Fruit fly (Drosophila melanogaster) whole organism, adult: ENCODE results near the gene CG12177.

Experiments
- CG11617 ChIP-seq: fragments of 200-800 bp; sonication (Bioruptor generic); optimal IDR thresholded peaks from 2 replicates; lab custom pipeline; 2017; ENCODE audit warnings: mild to moderate bottlenecking, missing biosample characterization, missing genetic modification reagents, missing genetic modification characterization
- CG12768 ChIP-seq: fragments of 200-800 bp; sonication (Bioruptor generic); optimal IDR thresholded peaks from 2 replicates; lab custom pipeline; 2017; ENCODE audit warnings: missing biosample characterization, missing genetic modification characterization, mild to moderate bottlenecking, moderate library complexity, missing genetic modification reagents
- CG14711 ChIP-seq: fragments of 200-800 bp; sonication (Bioruptor generic); optimal IDR thresholded peaks from 2 replicates; lab custom pipeline; 2018; ENCODE audit warnings: missing biosample characterization, mild to moderate bottlenecking, missing genetic modification characterization, moderate library complexity
- CG1620 ChIP-seq: fragments of 200-800 bp; sonication (Bioruptor generic); optimal IDR thresholded peaks from 2 replicates; lab custom pipeline; 2016; ENCODE audit warnings: missing biosample characterization, missing genetic modification characterization
- CG33017 ChIP-seq: fragments of 200-800 bp; sonication (Bioruptor generic); optimal IDR thresholded peaks from 2 replicates; lab custom pipeline; 2018; ENCODE audit warnings: missing biosample characterization, mild to moderate bottlenecking, missing genetic modification characterization, moderate library complexity
- CG5204 ChIP-seq: fragments of 200-800 bp; sonication (Bioruptor generic); optimal IDR thresholded peaks from 2 replicates; lab custom pipeline; 2016; ENCODE audit warnings: missing biosample characterization, missing genetic modification characterization
- CG7045 ChIP-seq: fragments of 200-800 bp; sonication (Bioruptor generic); optimal IDR thresholded peaks from 2 replicates; lab custom pipeline; 2017; ENCODE audit warnings: missing biosample characterization, mild to moderate bottlenecking, missing genetic modification characterization
- CG7101 ChIP-seq: fragments of 200-800 bp; sonication (Bioruptor generic); optimal IDR thresholded peaks from 2 replicates; lab custom pipeline; 2018; ENCODE audit warnings: missing biosample characterization, mild to moderate bottlenecking, missing genetic modification characterization, moderate library complexity
- Clk ChIP-seq: fragments of 200-800 bp; sonication (Bioruptor generic); optimal IDR thresholded peaks from 2 replicates; lab custom pipeline; 2017; ENCODE audit warnings: missing biosample characterization, missing genetic modification characterization
- Crg-1 ChIP-seq: fragments of 200-800 bp; sonication (Bioruptor generic); optimal IDR thresholded peaks from 2 replicates; lab custom pipeline; 2016; ENCODE audit warnings: missing biosample characterization, missing genetic modification characterization
- Hr96 ChIP-seq: fragments of 200-800 bp; sonication (Bioruptor generic); optimal IDR thresholded peaks from 2 replicates; lab custom pipeline; 2016; ENCODE audit warnings: missing biosample characterization, missing genetic modification characterization
- Mnt ChIP-seq: fragments of 200-800 bp; sonication (Bioruptor generic); optimal IDR thresholded peaks from 2 replicates; lab custom pipeline; 2016; ENCODE audit warnings: missing biosample characterization, mild to moderate bottlenecking, missing genetic modification characterization
- bab1 ChIP-seq: fragments of 200-800 bp; sonication (Bioruptor generic); optimal IDR thresholded peaks from 3 replicates; lab custom pipeline; 2019; ENCODE audit warnings: missing biosample characterization, mild to moderate bottlenecking, missing genetic modification characterization, moderate library complexity
- cic ChIP-seq: fragments of 200-800 bp; sonication (Bioruptor generic); optimal IDR thresholded peaks from 2 replicates; lab custom pipeline; 2017; ENCODE audit warnings: missing biosample characterization, mild to moderate bottlenecking, missing genetic modification characterization, moderate library complexity
- cnc ChIP-seq, 2 experiments: fragments of >200 bp; optimal IDR thresholded peaks; 2 replicates each; lab custom pipeline; 2017
- kay ChIP-seq: fragments of 200-800 bp; sonication (Bioruptor generic); peaks from one replicate; lab custom pipeline; 2016; ENCODE audit warnings: missing biosample characterization, missing genetic modification characterization, borderline replicate concordance
- ovo ChIP-seq: fragments of 200-800 bp; sonication (Bioruptor generic); optimal IDR thresholded peaks from 2 replicates; lab custom pipeline; 2016; ENCODE audit warnings: missing biosample characterization, missing genetic modification characterization
- pad ChIP-seq: fragments of 200-800 bp; sonication (Bioruptor generic); optimal IDR thresholded peaks from 3 replicates; lab custom pipeline; 2017; ENCODE audit warnings: missing biosample characterization, missing genetic modification characterization, mild to moderate bottlenecking, moderate library complexity, missing genetic modification reagents
- tj ChIP-seq: fragments of 200-800 bp; sonication (Bioruptor generic); optimal IDR thresholded peaks from 3 replicates; lab custom pipeline; 2017; ENCODE audit warnings: missing biosample characterization, mild to moderate bottlenecking, missing genetic modification characterization, moderate library complexity

The CG12177 gene

dm6 chrX:13633298-13633891 lies 46.9 kb downstream of the CG12177 start:
- TF ChIP-seq CG33017 (tag; lab: Kevin White, UChicago) = no peak
- no peak for TF ChIP-seq CG14711 (tag; lab: Kevin White, UChicago)
- TF ChIP-seq cnc (optimal IDR thresholded peaks at IDR 0.05; lab: Kevin White, UChicago) = no peak
- no peak for TF ChIP-seq Crg-1 (GFP tag; lab: Kevin White, UChicago)
- no peak for TF ChIP-seq tj (GFP tag; lab: Kevin White, UChicago)
- no peak for TF ChIP-seq cic (GFP tag; lab: Kevin White, UChicago)
- TF ChIP-seq CG7101 (tag; lab: Kevin White, UChicago) = no peak

dm6 chrX:13632606-13633005 lies 47.7 kb downstream of the CG12177 start:
- no peak for TF ChIP-seq CG7045 (GFP tag; lab: Kevin White, UChicago)
- no peak for TF ChIP-seq Crg-1 (GFP tag; lab: Kevin White, UChicago)
- TF ChIP-seq Hr96 (GFP tag; lab: Kevin White, UChicago) = no peak
- TF ChIP-seq kay (GFP tag; lab: Kevin White, UChicago) = no peak
- TF ChIP-seq CG11617 (GFP tag; lab: Kevin White, UChicago) = no peak
- TF ChIP-seq CG14711 (tag; lab: Kevin White, UChicago) = no peak
- TF ChIP-seq ovo (GFP tag; lab: Kevin White, UChicago) = no peak
- TF ChIP-seq cic (GFP tag; lab: Kevin White, UChicago) = no peak
- TF ChIP-seq CG1620 (GFP tag; lab: Kevin White, UChicago) = no peak
- no peak for TF ChIP-seq tj (GFP tag; lab: Kevin White, UChicago)
- no peak for TF ChIP-seq bab1
- TF ChIP-seq cnc (optimal IDR thresholded peaks at IDR 0.05; lab: Kevin White, UChicago) = no peak
- no peak for TF ChIP-seq CG5204 (GFP tag; lab: Kevin White, UChicago)
- no peak for TF ChIP-seq CG12768 (GFP tag; lab: Kevin White, UChicago)
- no peak for TF ChIP-seq Mnt (GFP tag; lab: Kevin White, UChicago)

dm6 chrX:13630290-13630900 lies 49.9 kb downstream of the CG12177 start:
- no peak for TF ChIP-seq pad (GFP tag; lab: Kevin White, UChicago)
- peak; percentile 62 for TF ChIP-seq CG7101 (tag; lab: Kevin White, UChicago)
- peak; percentile 39 for TF ChIP-seq CG11617 (GFP tag; lab: Kevin White, UChicago)
- TF ChIP-seq Mnt (GFP tag; lab: Kevin White, UChicago) = peak; percentile 18
- peak; percentile 2 for TF ChIP-seq CG1620 (GFP tag; lab: Kevin White, UChicago)
- TF ChIP-seq CG7045 (GFP tag; lab: Kevin White, UChicago) = peak; percentile 55
- peak; percentile 42 for TF ChIP-seq CG5204 (GFP tag; lab: Kevin White, UChicago)
- TF ChIP-seq Clk = no peak
- TF ChIP-seq CG12768 (GFP tag; lab: Kevin White, UChicago) = peak; percentile 37
- TF ChIP-seq CG14711 (tag; lab: Kevin White, UChicago) = peak; percentile 57
- TF ChIP-seq cnc (optimal IDR thresholded peaks at IDR 0.05; lab: Kevin White, UChicago) = no peak
- TF ChIP-seq CG33017 (tag; lab: Kevin White, UChicago) = peak; percentile 64
- peak; percentile 56 for TF ChIP-seq bab1
- TF ChIP-seq tj (GFP tag; lab: Kevin White, UChicago) = peak; percentile 23
- no peak for TF ChIP-seq kay (GFP tag; lab: Kevin White, UChicago)

- TF ChIP-seq kay (GFP tag; lab: Kevin White, UChicago) = peak; percentile 41
- TF ChIP-seq Mnt (GFP tag; lab: Kevin White, UChicago) = no peak
These were observed 50.9 kb downstream of the CG12177 start for dm6 chrX:13629414-13629813.
